Worm (Caenorhabditis elegans) whole organism, late embryonic: Measurements from ENCODE around the gene T05A8.1.

Source experiments
- elt-2 ChIP-seq: sonication (generic microtip); optimal IDR thresholded peaks from 2 replicates; lab custom pipeline; 2016; ENCODE audit warnings: missing genetic modification reagents, missing genetic modification characterization, missing compliant biosample characterization
- ets-4 ChIP-seq: sonication (generic microtip); optimal IDR thresholded peaks from 2 replicates; lab custom pipeline; 2016; ENCODE audit warnings: missing genetic modification characterization, missing compliant biosample characterization
- fkh-6 ChIP-seq: sonication (generic microtip); optimal IDR thresholded peaks from 2 replicates; lab custom pipeline; 2016; ENCODE audit warnings: missing genetic modification characterization, missing compliant biosample characterization
- lim-6 ChIP-seq: sonication (generic microtip); optimal IDR thresholded peaks from 2 replicates; lab custom pipeline; 2016; ENCODE audit warnings: missing genetic modification characterization, missing compliant biosample characterization
- madf-2 ChIP-seq: sonication (generic microtip); optimal IDR thresholded peaks from 2 replicates; lab custom pipeline; 2017; ENCODE audit warnings: missing genetic modification characterization, missing compliant biosample characterization
- pag-3 ChIP-seq: sonication (generic microtip); optimal IDR thresholded peaks from 2 replicates; lab custom pipeline; 2016; ENCODE audit warnings: missing compliant biosample characterization, missing genetic modification characterization, borderline replicate concordance
- pqm-1 ChIP-seq: sonication (generic microtip); optimal IDR thresholded peaks from 2 replicates; lab custom pipeline; 2016; ENCODE audit warnings: missing genetic modification characterization, missing compliant biosample characterization
- unc-86 ChIP-seq: sonication (generic microtip); optimal IDR thresholded peaks from 2 replicates; lab custom pipeline; 2016; ENCODE audit warnings: missing genetic modification characterization, missing compliant biosample characterization

DNA sequence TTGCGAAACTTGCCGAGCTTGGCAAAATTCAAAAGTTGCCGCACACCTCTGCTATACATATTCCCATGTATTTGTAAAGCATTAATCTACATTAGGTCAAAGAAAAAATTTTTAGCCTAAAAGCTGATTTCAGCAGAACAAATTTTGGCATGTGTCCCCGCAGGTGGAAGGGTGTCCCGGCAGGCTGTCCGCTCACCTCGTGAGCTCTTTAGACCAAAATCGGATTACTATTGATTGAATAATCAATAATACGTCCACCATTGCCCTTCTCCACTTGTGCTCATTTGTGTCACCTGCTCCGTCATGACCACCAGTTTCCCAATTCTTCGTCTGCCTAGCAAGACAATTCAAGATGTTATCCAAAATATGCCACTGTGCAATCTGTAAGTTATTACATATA, 48.6 kb upstream of the T05A8.1 start, which contains the start of gene fbxb-107:
- TF ChIP-seq madf-2 (no peak), pag-3 (tag; lab: Kevin White, UChicago) (no peak), pqm-1 (no peak), ets-4 (tag; lab: Kevin White, UChicago) (no peak), elt-2 (tag; lab: Kevin White, UChicago) (no peak), unc-86 (tag; lab: Kevin White, UChicago) (no peak), fkh-6 (no peak), lim-6 (no peak)
